Fruit fly (Drosophila melanogaster) whole organism: ENCODE measurements around the gene RunxB.

Experiments
- CG8478 ChIP-seq: fragments of >200 bp; optimal IDR thresholded peaks from 2 replicates; lab custom pipeline; 2018; ENCODE audit warnings: inconsistent platforms
- Dll ChIP-seq: fragments of >200 bp; optimal IDR thresholded peaks from 2 replicates; lab custom pipeline; 2017
- EcR ChIP-seq, 2 experiments: fragments of >200 bp; optimal IDR thresholded peaks; 2 replicates each; lab custom pipeline; 2017; ENCODE audit warnings: missing biosample characterization in 2 of 2, missing genetic modification characterization in 2 of 2, missing genetic modification reagents in 2 of 2
- pan ChIP-seq: fragments of >200 bp; optimal IDR thresholded peaks from 2 replicates; lab custom pipeline; 2017
- psq ChIP-seq: fragments of >200 bp; optimal IDR thresholded peaks from 2 replicates; lab custom pipeline; 2017
- usp ChIP-seq: fragments of >200 bp; optimal IDR thresholded peaks from 2 replicates; lab custom pipeline; 2017; ENCODE audit warnings: missing biosample characterization, missing genetic modification characterization, mixed read lengths

Gene RunxB

DNA sequence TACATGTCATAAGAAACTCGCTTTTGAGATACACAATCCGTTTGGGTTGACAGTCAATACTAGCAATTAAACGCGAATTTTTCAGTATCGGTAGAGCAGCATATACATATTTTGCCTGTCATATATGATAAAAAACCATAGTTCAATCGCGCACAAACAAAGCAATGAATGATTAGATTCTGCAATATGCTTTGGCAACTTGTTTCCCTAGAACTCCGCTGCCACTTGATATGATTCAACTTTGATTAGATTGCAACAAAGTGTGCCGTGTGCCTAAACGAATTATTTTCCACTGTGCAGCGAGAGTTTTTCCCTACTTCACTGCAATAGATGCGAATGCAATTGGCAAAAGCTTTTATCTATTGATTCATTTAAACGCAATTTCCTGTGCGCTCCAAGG lies 36.7 kb upstream of the RunxB start:
- TF ChIP-seq Dll (lab: Kevin White, UChicago) (no peak), pan (no peak), CG8478 (lab: Kevin White, UChicago) (no peak), EcR (GFP tag; optimal IDR thresholded peaks at IDR 0.05; lab: Kevin White, UChicago) (no peak), psq (lab: Kevin White, UChicago) (no peak), usp (no peak)

DNA sequence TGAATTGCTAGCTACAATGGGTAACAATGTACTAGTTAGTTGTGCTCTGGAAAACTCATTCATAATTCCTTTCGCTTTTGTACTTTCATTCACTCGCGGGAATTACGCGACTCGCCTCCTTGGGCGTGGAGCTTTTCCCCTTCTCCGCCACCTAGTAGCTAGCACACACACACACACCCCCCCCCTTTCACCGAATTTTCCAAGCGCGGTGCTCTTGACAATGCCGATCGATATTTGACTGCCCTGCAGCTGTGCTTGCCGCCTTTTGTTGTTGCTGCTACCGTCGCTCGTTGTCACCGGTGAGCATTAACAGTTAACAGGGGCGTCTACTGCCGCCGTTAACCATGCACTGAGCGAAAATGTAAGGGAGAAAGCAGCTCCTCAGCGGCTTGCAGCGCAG lies 36.0 kb upstream of the RunxB start:
- TF ChIP-seq CG8478 (lab: Kevin White, UChicago) = no peak
- no peak for TF ChIP-seq usp
- TF ChIP-seq EcR (GFP tag; optimal IDR thresholded peaks at IDR 0.05; lab: Kevin White, UChicago) = no peak
- no peak for TF ChIP-seq psq (lab: Kevin White, UChicago)
- no peak for TF ChIP-seq Dll (lab: Kevin White, UChicago)
- no peak for TF ChIP-seq pan

DNA sequence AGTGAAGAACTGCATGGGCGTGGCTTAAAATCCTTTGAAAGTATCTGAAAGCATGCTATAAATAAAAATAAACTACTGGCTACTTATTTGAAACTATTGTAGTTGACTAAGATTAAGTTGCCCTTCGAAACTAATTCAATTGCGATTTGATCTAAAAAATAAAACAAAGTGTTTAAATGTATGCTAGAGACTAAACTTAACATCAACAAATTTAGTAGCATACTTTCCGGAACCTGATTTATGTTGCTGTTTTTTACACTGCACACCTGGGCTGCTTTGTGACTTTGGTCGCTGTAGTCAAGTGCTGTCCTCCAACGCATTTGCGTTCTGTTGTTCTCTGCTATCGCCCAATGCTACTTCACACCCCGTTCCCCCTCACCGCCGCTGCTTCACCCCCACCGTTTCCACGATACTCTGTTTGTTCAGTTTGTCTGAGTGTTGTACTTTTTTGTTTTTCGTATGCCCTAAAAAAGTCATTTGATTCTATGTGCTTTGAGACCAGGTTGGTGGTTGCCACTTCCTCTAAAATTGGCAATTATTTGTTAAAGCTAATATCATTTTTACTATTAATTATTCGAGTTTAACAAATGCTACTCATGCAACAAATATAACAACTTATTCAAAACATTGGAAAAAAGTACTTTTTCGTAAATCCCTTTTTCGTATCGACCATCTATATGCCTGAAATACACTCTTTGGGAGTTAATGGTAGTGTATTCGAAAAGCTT lies 35.4 kb upstream of the RunxB start:
- TF ChIP-seq psq (lab: Kevin White, UChicago) (no peak), usp (no peak), EcR (GFP tag; optimal IDR thresholded peaks at IDR 0.05; lab: Kevin White, UChicago) (no peak), Dll (lab: Kevin White, UChicago) (no peak), pan (no peak), CG8478 (lab: Kevin White, UChicago) (no peak)

DNA sequence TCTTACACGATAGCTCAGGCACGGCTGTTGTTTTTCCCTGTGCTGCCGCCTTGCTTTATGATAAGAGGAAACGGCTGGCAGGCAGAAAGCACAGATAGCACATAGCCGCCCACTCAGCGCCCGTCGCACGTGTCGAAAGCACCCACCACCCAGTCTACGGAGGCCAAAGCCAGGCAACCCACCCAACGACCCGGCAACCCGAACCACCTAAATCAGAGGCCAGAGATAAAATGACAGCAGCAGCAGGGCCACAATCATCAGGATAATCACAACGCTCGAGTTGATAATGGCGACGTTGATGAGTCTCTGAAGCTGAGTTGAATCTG lies 34.8 kb upstream of the RunxB start:
- no peak for TF ChIP-seq usp
- TF ChIP-seq psq (lab: Kevin White, UChicago) = no peak
- no peak for TF ChIP-seq pan
- TF ChIP-seq EcR (GFP tag; optimal IDR thresholded peaks at IDR 0.05; lab: Kevin White, UChicago) = no peak
- TF ChIP-seq Dll (lab: Kevin White, UChicago) = no peak
- TF ChIP-seq CG8478 (lab: Kevin White, UChicago) = no peak

DNA sequence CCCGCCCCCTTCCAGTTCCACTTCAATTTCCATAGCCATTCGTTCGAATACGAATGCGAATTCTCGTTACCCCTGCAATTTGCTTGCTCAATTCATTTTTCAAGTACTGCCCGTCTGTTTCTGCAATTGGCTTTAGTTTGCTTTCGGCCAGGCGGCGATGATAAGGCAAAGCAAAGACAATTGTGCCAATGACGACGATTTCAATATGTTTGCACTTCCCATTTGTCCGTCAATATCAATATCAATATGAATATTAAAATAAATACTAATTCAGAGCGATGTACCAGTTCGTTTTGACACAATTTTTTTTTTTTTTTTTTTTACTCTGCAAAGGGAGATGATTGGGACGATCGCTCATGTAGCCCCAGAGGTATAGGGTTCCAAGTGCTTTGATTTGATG lies 32.4 kb upstream of the RunxB start:
- TF ChIP-seq psq (lab: Kevin White, UChicago) (no peak), usp (no peak), EcR (GFP tag; optimal IDR thresholded peaks at IDR 0.05; lab: Kevin White, UChicago) (no peak), CG8478 (lab: Kevin White, UChicago) (no peak), Dll (lab: Kevin White, UChicago) (no peak), pan (no peak)

DNA sequence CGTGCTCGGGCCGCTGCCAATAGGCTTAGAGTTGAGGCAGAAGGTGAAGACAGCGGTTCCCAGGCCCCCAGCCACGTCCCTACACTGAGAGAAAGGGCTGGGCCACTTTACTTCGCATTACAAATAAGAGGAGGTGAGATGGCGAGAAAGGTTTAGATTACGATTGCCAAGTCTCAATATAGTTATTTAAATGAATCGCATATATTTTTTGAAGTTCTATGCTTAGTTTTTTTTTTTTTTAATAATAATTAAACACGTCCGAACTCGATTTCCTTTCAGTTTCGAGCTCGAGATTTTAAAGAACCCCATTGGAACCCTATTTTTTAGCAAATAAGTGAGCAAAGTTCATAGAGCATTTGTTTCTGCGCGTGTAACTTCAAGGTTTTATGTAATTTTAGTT lies 30.5 kb upstream of the RunxB start:
- no peak for TF ChIP-seq psq (lab: Kevin White, UChicago)
- no peak for TF ChIP-seq EcR (GFP tag; optimal IDR thresholded peaks at IDR 0.05; lab: Kevin White, UChicago)
- TF ChIP-seq pan = no peak
- no peak for TF ChIP-seq Dll (lab: Kevin White, UChicago)
- no peak for TF ChIP-seq CG8478 (lab: Kevin White, UChicago)
- TF ChIP-seq usp = no peak

DNA sequence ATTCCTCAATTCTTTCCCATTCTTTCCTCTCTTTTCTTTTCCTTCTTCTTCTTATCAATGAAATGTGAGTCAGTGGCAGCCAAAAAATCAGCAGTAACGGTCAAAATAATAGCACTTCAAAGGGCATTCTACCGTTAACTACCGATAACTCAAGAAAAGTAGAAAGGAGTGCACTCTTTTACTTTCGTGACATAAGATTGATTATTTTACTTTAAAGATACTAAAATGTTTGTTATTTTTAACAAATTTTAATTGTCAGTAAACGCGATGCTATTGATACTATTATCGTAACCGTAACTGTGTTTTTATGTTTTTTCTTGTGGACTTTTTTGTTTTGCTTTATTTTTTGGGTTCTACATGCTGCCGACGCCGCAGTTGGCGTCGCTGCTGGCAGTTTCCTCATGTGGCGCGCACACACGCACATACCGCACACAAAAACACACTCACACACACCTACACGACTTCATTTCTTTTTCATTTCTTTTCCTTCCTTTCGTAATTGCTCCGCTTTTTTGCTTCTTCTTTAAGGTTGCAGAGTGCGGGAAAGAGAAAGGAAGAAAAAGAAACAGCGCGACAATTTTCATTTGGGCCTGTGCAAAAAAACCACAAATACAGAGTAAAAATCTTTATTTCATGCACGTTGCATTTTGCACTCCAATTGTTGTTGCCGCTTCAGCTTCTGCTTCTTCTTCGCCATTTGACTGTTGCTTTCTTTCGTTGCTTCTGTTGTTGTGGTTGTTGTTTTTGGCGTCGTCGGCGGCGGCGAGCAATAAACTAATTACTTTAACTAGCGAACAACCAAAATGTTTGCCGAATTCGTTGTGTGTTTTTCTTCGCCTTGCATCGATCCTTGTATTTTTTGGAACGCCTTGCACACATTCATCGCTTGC lies 28.5 kb upstream of the RunxB start:
- TF ChIP-seq Dll (lab: Kevin White, UChicago) (no peak), psq (lab: Kevin White, UChicago) (no peak), pan (no peak), CG8478 (lab: Kevin White, UChicago) (no peak), EcR (GFP tag; optimal IDR thresholded peaks at IDR 0.05; lab: Kevin White, UChicago) (no peak), usp (no peak)

DNA sequence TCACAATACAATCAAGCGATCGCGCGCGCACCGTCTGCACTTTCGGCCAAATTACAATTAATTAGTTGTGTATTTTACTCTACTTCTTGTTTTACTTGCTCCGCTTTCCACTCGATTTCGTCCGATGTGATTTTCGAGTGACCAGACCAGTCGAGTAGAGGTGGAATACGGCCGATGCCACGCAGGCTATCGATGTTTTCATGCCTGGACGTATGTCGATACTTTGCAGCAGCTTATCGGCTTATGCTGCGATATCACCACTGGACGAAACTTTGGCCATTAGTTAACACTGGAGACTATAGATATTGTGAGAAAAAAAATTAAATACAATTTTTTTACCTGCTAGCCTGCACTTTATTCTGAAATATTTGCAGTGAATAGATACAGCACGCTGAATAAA lies 27.8 kb upstream of the RunxB start, which contains the start of gene RhoGAP19D:
Gene RhoGAP19D, minus strand, starts transcription at position 155 of the 400 bp plus-strand sequence.
- TF ChIP-seq CG8478 (lab: Kevin White, UChicago) = no peak
- no peak for TF ChIP-seq usp
- no peak for TF ChIP-seq pan
- TF ChIP-seq EcR (GFP tag; optimal IDR thresholded peaks at IDR 0.05; lab: Kevin White, UChicago) = no peak
- TF ChIP-seq Dll (lab: Kevin White, UChicago) = no peak
- no peak for TF ChIP-seq psq (lab: Kevin White, UChicago)

DNA sequence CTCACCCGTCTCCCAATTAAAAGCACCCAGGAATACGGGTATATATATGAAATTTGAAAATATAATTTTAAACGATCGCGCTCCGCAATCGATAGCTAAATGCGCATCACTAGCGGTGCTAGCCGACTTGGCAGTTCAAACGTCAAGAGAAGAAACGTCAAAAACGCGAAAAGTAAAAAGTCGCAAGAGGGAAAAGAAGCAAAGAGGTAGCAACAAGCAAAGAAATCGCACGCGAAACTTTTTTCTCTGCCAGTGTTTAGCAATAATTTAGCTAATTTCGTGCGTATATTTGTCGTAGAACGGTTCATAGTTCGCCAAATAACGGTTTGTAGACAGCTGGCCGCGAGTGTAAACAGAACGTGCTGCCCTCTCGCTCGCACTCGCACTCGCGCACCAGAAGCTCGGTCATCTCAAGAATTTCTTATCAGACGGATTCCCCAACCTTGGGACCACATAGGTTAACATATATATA lies 26.9 kb upstream of the RunxB start, which contains the start of gene CG1812:
Gene CG1812, plus strand, starts transcription at position 163 of the 472 bp plus-strand sequence.
- TF ChIP-seq CG8478 (lab: Kevin White, UChicago) (no peak), usp (no peak), EcR (GFP tag; optimal IDR thresholded peaks at IDR 0.05; lab: Kevin White, UChicago) (no peak), pan (no peak), Dll (lab: Kevin White, UChicago) (no peak), psq (lab: Kevin White, UChicago) (no peak)

DNA sequence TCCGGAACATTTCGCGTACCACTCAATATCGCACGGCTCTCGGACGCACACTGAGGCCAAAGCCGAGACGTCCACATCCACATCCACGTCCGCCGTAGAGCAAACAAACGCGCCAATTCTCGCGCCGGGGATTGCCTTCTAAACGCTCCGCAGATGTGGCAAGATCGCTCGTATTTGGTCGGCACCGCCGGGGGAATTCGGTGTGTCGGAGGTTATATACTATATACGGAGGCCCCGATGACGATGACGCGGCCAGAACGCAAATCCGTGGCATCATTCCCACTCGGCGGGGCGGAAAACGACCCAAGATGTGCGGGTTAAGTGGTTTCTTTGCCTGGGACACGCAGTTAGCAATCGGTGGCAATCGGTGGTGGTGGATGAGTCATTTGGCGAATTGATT lies 20.1 kb upstream of the RunxB start:
- no peak for TF ChIP-seq CG8478 (lab: Kevin White, UChicago)
- no peak for TF ChIP-seq Dll (lab: Kevin White, UChicago)
- TF ChIP-seq psq (lab: Kevin White, UChicago) = no peak
- no peak for TF ChIP-seq usp
- TF ChIP-seq pan = no peak
- TF ChIP-seq EcR (GFP tag; optimal IDR thresholded peaks at IDR 0.05; lab: Kevin White, UChicago) = no peak

DNA sequence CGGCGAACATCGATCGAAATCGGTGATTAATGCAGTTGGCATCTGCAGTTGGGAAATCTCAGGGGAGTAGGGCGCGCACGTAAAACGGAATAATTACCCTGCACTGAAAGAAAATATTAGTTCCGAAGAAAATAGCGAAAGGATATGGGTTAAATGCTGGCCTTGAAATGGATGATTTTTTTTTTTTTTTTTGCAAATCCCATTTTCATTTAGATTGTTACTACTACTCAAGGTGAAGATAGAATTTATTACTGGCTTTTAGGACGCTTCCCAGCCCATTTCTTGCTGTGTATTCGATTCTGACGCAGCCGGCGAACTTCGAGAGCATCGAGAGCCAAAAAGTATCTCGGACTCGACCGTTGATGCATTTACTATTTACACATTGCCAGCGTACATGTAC lies 19.2 kb upstream of the RunxB start:
- TF ChIP-seq pan (no peak), Dll (lab: Kevin White, UChicago) (no peak), CG8478 (lab: Kevin White, UChicago) (no peak), usp (no peak), psq (lab: Kevin White, UChicago) (no peak), EcR (GFP tag; optimal IDR thresholded peaks at IDR 0.05; lab: Kevin White, UChicago) (no peak)
